Worm (Caenorhabditis elegans): Measurements from ENCODE around the gene oac-46.

- TF ChIP-seq ztf-11 (tag; optimal IDR thresholded peaks at IDR 0.05) (no peak), unc-39 (tag; optimal IDR thresholded peaks at IDR 0.05) (no peak), snpc-4 (tag; optimal IDR thresholded peaks at IDR 0.05) (no peak), aha-1 (tag) (no peak), dpl-1 (GFP tag; optimal IDR thresholded peaks at IDR 0.05) (no peak)
Observed at ce11 chrII:8896541-8896940, 44.6 kb upstream of the oac-46 start, which contains the start of gene lat-1.

Data from whole organism, L4 larva.